Fruit fly (Drosophila melanogaster): ENCODE data around the gene CG33170.
A peak's percentile ranks its signal among the peaks of the same experiment; 100 is the strongest.

The CG33170 gene

dm6 chr3L:22871845-22872361, 7.5 kb downstream of the CG33170 start, which contains the start of the genes CG11109 and Arf1 (continued):
- TF ChIP-seq CG2129 (GFP tag; IDR thresholded peaks at IDR 0.05; ENCODE audit: partially characterized antibody) (peak; percentile 47), CG13296 (GFP tag; optimal IDR thresholded peaks at IDR 0.05) (peak; percentile 23), ind (GFP tag; optimal IDR thresholded peaks at IDR 0.05) (no peak), CG4282 (GFP tag; optimal IDR thresholded peaks at IDR 0.05) (no peak), Max (GFP tag; optimal IDR thresholded peaks at IDR 0.05) (no peak), Tbp (GFP tag; optimal IDR thresholded peaks at IDR 0.05) (no peak), CG15479 (GFP tag; optimal IDR thresholded peaks at IDR 0.05) (peak; percentile 15), gce (GFP tag; IDR thresholded peaks at IDR 0.05) (no peak), CG4820 (GFP tag; optimal IDR thresholded peaks at IDR 0.05) (no peak), Ptx1 (GFP tag; IDR thresholded peaks at IDR 0.05) (no peak), corto (GFP tag; optimal IDR thresholded peaks at IDR 0.05) (no peak), CG6175 (GFP tag; IDR thresholded peaks at IDR 0.05) (no peak), CG4854 (GFP tag; optimal IDR thresholded peaks at IDR 0.05) (peak; percentile 86), CG2116 (GFP tag; optimal IDR thresholded peaks at IDR 0.05) (peak; percentile 76), Dref (GFP tag; IDR thresholded peaks at IDR 0.05) (peak; percentile 87), exex (tag; optimal IDR thresholded peaks at IDR 0.05) (no peak), croc (GFP tag; conservative IDR thresholded peaks at IDR 0.05) (no peak), CG14667 (GFP tag; IDR thresholded peaks at IDR 0.05) (no peak), Stat92E (GFP tag; optimal IDR thresholded peaks at IDR 0.05) (peak in 1 of 3 experiments; percentile 15), CG8388 (GFP tag; optimal IDR thresholded peaks at IDR 0.05) (no peak), CG10321 (GFP tag; IDR thresholded peaks at IDR 0.05) (peak; percentile 93), CG11398 (GFP tag; optimal IDR thresholded peaks at IDR 0.05) (no peak), tin (GFP tag; optimal IDR thresholded peaks at IDR 0.05) (no peak), CG14860 (GFP tag; IDR thresholded peaks at IDR 0.05; ENCODE audit: partially characterized antibody) (peak; percentile 60), CG17612 (GFP tag; IDR thresholded peaks at IDR 0.05) (no peak), hb (GFP tag; IDR thresholded peaks at IDR 0.05; ENCODE audit: partially characterized antibody) (peak; percentile 7; the same call in 1 of the 3 replicates), bbx (GFP tag; IDR thresholded peaks at IDR 0.05; ENCODE audit: partially characterized antibody) (peak; percentile 82), pnt (GFP tag; optimal IDR thresholded peaks at IDR 0.05) (no peak), CG3838 (GFP tag; optimal IDR thresholded peaks at IDR 0.05) (no peak), fu2 (GFP tag; optimal IDR thresholded peaks at IDR 0.05) (no peak), Ets97D (GFP tag; optimal IDR thresholded peaks at IDR 0.05) (no peak), CG11560 (tag; IDR thresholded peaks at IDR 0.05) (peak; percentile 92), chinmo (GFP tag; IDR thresholded peaks at IDR 0.05; ENCODE audit: partially characterized antibody) (peak; percentile 80), CG6254 (GFP tag; optimal IDR thresholded peaks at IDR 0.05) (no peak), CG7963 (GFP tag; IDR thresholded peaks at IDR 0.05; ENCODE audit: partially characterized antibody) (peak; percentile 72), CG15269 (tag; optimal IDR thresholded peaks at IDR 0.05) (no peak), CG43689 (GFP tag; IDR thresholded peaks at IDR 0.05) (no peak), CG32532 (GFP tag; IDR thresholded peaks at IDR 0.05) (0 out of 2 replicates have a peak, but pooled peaks have one; percentile 21), CG9817 (tag; optimal IDR thresholded peaks at IDR 0.05) (no peak), ham (GFP tag; IDR thresholded peaks at IDR 0.05) (no peak), CG12104 (GFP tag; optimal IDR thresholded peaks at IDR 0.05) (no peak), zfh1 (GFP tag; IDR thresholded peaks at IDR 0.05) (no peak), Myb (GFP tag; optimal IDR thresholded peaks at IDR 0.05) (peak; percentile 44), CG15514 (GFP tag; optimal IDR thresholded peaks at IDR 0.05) (peak; percentile 90), Fer3 (tag; optimal IDR thresholded peaks at IDR 0.05) (no peak), CG10267 (tag; optimal IDR thresholded peaks at IDR 0.05) (peak; percentile 6), CG10462 (GFP tag; optimal IDR thresholded peaks at IDR 0.05) (no peak), CG12236 (GFP tag; optimal IDR thresholded peaks at IDR 0.05) (no peak), p53 (GFP tag; optimal IDR thresholded peaks at IDR 0.05) (no peak), CG10979 (tag; optimal IDR thresholded peaks at IDR 0.05) (peak; percentile 3)

Data from whole organism, embryonic.